Worm (Caenorhabditis elegans) whole organism, young adult: Measurements from ENCODE around the gene F59B10.2.

Experiments used
- C06A6.2 ChIP-seq: fragments of 200-800 bp; sonication (Bioruptor generic); conservative IDR thresholded peaks from 2 replicates; pipeline ENCODE4 v1.3.6; 2022; ENCODE audit warnings: missing genetic modification characterization, missing compliant biosample characterization
- D2030.7 ChIP-seq: fragments of 200-800 bp; sonication (Bioruptor generic); IDR thresholded peaks from 2 replicates; pipeline ENCODE4 v1.3.6; 2022; ENCODE audit warnings: missing genetic modification reagents, missing genetic modification characterization, missing compliant biosample characterization
- F23B12.7 ChIP-seq: sonication (generic microtip); optimal IDR thresholded peaks from 2 replicates; lab custom pipeline; 2017; ENCODE audit warnings: missing genetic modification characterization, mild to moderate bottlenecking, missing compliant biosample characterization, antibody characterized with exemption, moderate library complexity; ENCODE audit not compliant: insufficient read depth
- F52B5.7 ChIP-seq: sonication (generic microtip); optimal IDR thresholded peaks from 2 replicates; lab custom pipeline; 2016; ENCODE audit warnings: mild to moderate bottlenecking, missing genetic modification characterization, missing compliant biosample characterization
- F57A8.1 ChIP-seq: fragments of 200-800 bp; sonication (Bioruptor generic); optimal IDR thresholded peaks from 2 replicates; lab custom pipeline; 2018; ENCODE audit warnings: mild to moderate bottlenecking, missing genetic modification characterization, moderate library complexity, missing compliant biosample characterization
- K11D2.4 ChIP-seq: fragments of 200-800 bp; sonication (Bioruptor generic); IDR thresholded peaks from 2 replicates; pipeline ENCODE4 v1.3.6; 2022; ENCODE audit warnings: missing genetic modification reagents, missing genetic modification characterization, missing compliant biosample characterization
- K12H6.12 ChIP-seq: fragments of 200-800 bp; sonication (Bioruptor generic); optimal IDR thresholded peaks from 2 replicates; lab custom pipeline; 2018; ENCODE audit warnings: mild to moderate bottlenecking, missing genetic modification characterization, missing compliant biosample characterization
- T26A5.8 ChIP-seq: sonication (generic microtip); optimal IDR thresholded peaks from 2 replicates; lab custom pipeline; 2016; ENCODE audit warnings: missing genetic modification characterization, missing compliant biosample characterization
- Y53F4B.3 ChIP-seq: fragments of 200-800 bp; sonication (Bioruptor generic); IDR thresholded peaks from 2 replicates; pipeline ENCODE4 v1.3.6; 2022; ENCODE audit warnings: missing genetic modification reagents, missing genetic modification characterization, missing compliant biosample characterization
- Y56A3A.18 ChIP-seq: fragments of 200-800 bp; sonication (Bioruptor generic); IDR thresholded peaks from 2 replicates; pipeline ENCODE4 v1.3.6; 2022; ENCODE audit warnings: missing genetic modification reagents, missing genetic modification characterization, missing compliant biosample characterization
- Y95B8A.8 ChIP-seq: fragments of 200-800 bp; sonication (Bioruptor generic); IDR thresholded peaks from 2 replicates; pipeline ENCODE4 v1.3.6; 2022; ENCODE audit warnings: missing genetic modification reagents, missing genetic modification characterization, missing compliant biosample characterization
- ZK185.1 ChIP-seq: sonication (generic microtip); optimal IDR thresholded peaks from 2 replicates; lab custom pipeline; 2016; ENCODE audit warnings: mild to moderate bottlenecking, missing genetic modification characterization, missing compliant biosample characterization; ENCODE audit not compliant: poor library complexity, severe bottlenecking
- akir-1 ChIP-seq: fragments of 200-800 bp; sonication (Bioruptor generic); optimal IDR thresholded peaks from 2 replicates; lab custom pipeline; 2018; ENCODE audit warnings: mild to moderate bottlenecking, missing genetic modification characterization, moderate library complexity, missing compliant biosample characterization
- ama-1 ChIP-seq, 3 experiments: fragments of 150-350 bp in 1 of 3; sonication (generic microtip) in 2 of 3; optimal IDR thresholded peaks; 2 replicates each; lab custom pipeline; 2014 to 2018; ENCODE audit warnings: missing biosample characterization in 2 of 3, missing genetic modification characterization in 2 of 3, missing genetic modification reagents in 2 of 3
- aptf-2 ChIP-seq: fragments of 200-800 bp; sonication (Bioruptor generic); conservative IDR thresholded peaks from 2 replicates; pipeline ENCODE4 v1.3.6; 2022; ENCODE audit warnings: missing genetic modification reagents, missing genetic modification characterization, missing compliant biosample characterization
- atf-7 ChIP-seq: sonication (generic microtip); optimal IDR thresholded peaks from 2 replicates; lab custom pipeline; 2017; ENCODE audit warnings: mild to moderate bottlenecking, missing genetic modification characterization, missing compliant biosample characterization
- attf-3 ChIP-seq: fragments of 200-800 bp; sonication (Bioruptor generic); conservative IDR thresholded peaks from 2 replicates; pipeline ENCODE4 v1.3.6; 2022; ENCODE audit warnings: missing genetic modification reagents, missing genetic modification characterization, missing compliant biosample characterization
- ccch-3 ChIP-seq: fragments of 200-800 bp; sonication (Bioruptor generic); optimal IDR thresholded peaks from 2 replicates; lab custom pipeline; 2018; ENCODE audit warnings: mild to moderate bottlenecking, missing genetic modification characterization, missing compliant biosample characterization
- ceh-100 ChIP-seq: fragments of 200-800 bp; sonication (Bioruptor generic); IDR thresholded peaks from 2 replicates; pipeline ENCODE4 v1.3.6; 2022; ENCODE audit warnings: missing genetic modification reagents, missing genetic modification characterization, missing compliant biosample characterization
- ceh-58 ChIP-seq: fragments of 200-800 bp; sonication (Bioruptor generic); IDR thresholded peaks from 2 replicates; pipeline ENCODE4 v1.3.6; 2022; ENCODE audit warnings: missing genetic modification characterization, missing compliant biosample characterization
- ceh-79 ChIP-seq: sonication (generic microtip); optimal IDR thresholded peaks from 2 replicates; lab custom pipeline; 2017; ENCODE audit warnings: mild to moderate bottlenecking, missing genetic modification characterization, missing compliant biosample characterization
- ceh-91 ChIP-seq: fragments of 200-800 bp; sonication (Bioruptor generic); IDR thresholded peaks from 2 replicates; pipeline ENCODE4 v1.3.6; 2022; ENCODE audit warnings: missing genetic modification reagents, missing genetic modification characterization, missing compliant biosample characterization
- die-1 ChIP-seq: sonication (generic microtip); optimal IDR thresholded peaks from 2 replicates; lab custom pipeline; 2016; ENCODE audit warnings: missing genotype, mild to moderate bottlenecking, missing genetic modification characterization, missing compliant biosample characterization
- dpff-1 ChIP-seq: sonication (generic microtip); optimal IDR thresholded peaks from 2 replicates; lab custom pipeline; 2017; ENCODE audit warnings: mild to moderate bottlenecking, missing genetic modification characterization, missing compliant biosample characterization
- egl-18 ChIP-seq: fragments of 200-800 bp; sonication (Bioruptor generic); IDR thresholded peaks from 2 replicates; pipeline ENCODE4 v1.3.6; 2022; ENCODE audit warnings: missing genetic modification reagents, missing genetic modification characterization, missing compliant biosample characterization
- hlh-12 ChIP-seq: sonication (generic microtip); optimal IDR thresholded peaks from 2 replicates; lab custom pipeline; 2016; ENCODE audit warnings: missing genetic modification characterization, missing compliant biosample characterization
- hmg-1.2 ChIP-seq: fragments of 200-800 bp; sonication (Bioruptor generic); IDR thresholded peaks from 2 replicates; pipeline ENCODE4 v1.3.6; 2022; ENCODE audit warnings: missing genetic modification reagents, missing genetic modification characterization, missing compliant biosample characterization
- hmg-20 ChIP-seq: fragments of 200-800 bp; sonication (Bioruptor generic); IDR thresholded peaks from 2 replicates; pipeline ENCODE4 v1.3.6; 2022; ENCODE audit warnings: missing genetic modification reagents, missing genetic modification characterization, missing compliant biosample characterization
- hrde-1 ChIP-seq: sonication (generic microtip); optimal IDR thresholded peaks from 2 replicates; lab custom pipeline; 2016; ENCODE audit warnings: missing genetic modification characterization, mild to moderate bottlenecking, missing compliant biosample characterization, moderate library complexity, missing genotype, missing genetic modification reagents, borderline replicate concordance
- let-526 ChIP-seq: fragments of 200-800 bp; sonication (Bioruptor generic); IDR thresholded peaks from 2 replicates; pipeline ENCODE4 v1.3.6; 2022; ENCODE audit warnings: missing genetic modification reagents, missing genetic modification characterization, missing compliant biosample characterization
- let-607 ChIP-seq, 2 experiments: fragments of 200-800 bp in 1 of 2; sonication (Bioruptor generic) in 1 of 2; sonication (generic microtip) in 1 of 2; optimal IDR thresholded peaks; 2 replicates each; lab custom pipeline; 2016 to 2018; ENCODE audit warnings: mild to moderate bottlenecking in 2 of 2, missing compliant biosample characterization in 2 of 2, missing genetic modification characterization in 2 of 2, moderate library complexity in 2 of 2, missing genotype in 1 of 2
- lin-26 ChIP-seq: fragments of 200-800 bp; sonication (Bioruptor generic); IDR thresholded peaks from 2 replicates; pipeline ENCODE4 v1.3.6; 2022; ENCODE audit warnings: missing genetic modification reagents, missing genetic modification characterization, missing compliant biosample characterization
- lin-35 ChIP-seq, 3 experiments: fragments of 150-350 bp in 2 of 3; sonication (generic microtip) in 1 of 3; optimal IDR thresholded peaks; 2 replicates each; lab custom pipeline; 2014 to 2018; ENCODE audit warnings: missing biosample characterization in 3 of 3, missing genetic modification characterization in 3 of 3, missing genetic modification reagents in 3 of 3
- madf-3 ChIP-seq: fragments of 200-800 bp; sonication (Bioruptor generic); IDR thresholded peaks from 2 replicates; pipeline ENCODE4 v1.3.6; 2022; ENCODE audit warnings: missing genetic modification reagents, missing genetic modification characterization, missing compliant biosample characterization
- mcd-1 ChIP-seq: fragments of 200-800 bp; sonication (Bioruptor generic); IDR thresholded peaks from 2 replicates; pipeline ENCODE4 v1.3.6; 2022; ENCODE audit warnings: missing genetic modification reagents, missing genetic modification characterization, missing compliant biosample characterization
- nfyb-1 ChIP-seq: fragments of 200-800 bp; sonication (Bioruptor generic); IDR thresholded peaks from 2 replicates; pipeline ENCODE4 v1.3.6; 2022; ENCODE audit warnings: missing genetic modification reagents, missing genetic modification characterization, missing compliant biosample characterization
- nhr-90 ChIP-seq: sonication (generic microtip); optimal IDR thresholded peaks from 2 replicates; lab custom pipeline; 2016; ENCODE audit warnings: missing genotype, mild to moderate bottlenecking, missing genetic modification characterization, missing compliant biosample characterization
- sea-2 ChIP-seq: fragments of 200-800 bp; sonication (Bioruptor generic); IDR thresholded peaks from 2 replicates; pipeline ENCODE4 v1.3.6; 2022; ENCODE audit warnings: missing genetic modification characterization, missing compliant biosample characterization
- snpc-1.3 ChIP-seq: sonication (generic microtip); optimal IDR thresholded peaks from 2 replicates; lab custom pipeline; 2017; ENCODE audit warnings: missing genetic modification characterization, mild to moderate bottlenecking, missing compliant biosample characterization, antibody characterized with exemption, moderate library complexity, missing genotype, missing genetic modification reagents; ENCODE audit not compliant: insufficient read depth
- somi-1 ChIP-seq: fragments of 200-800 bp; sonication (Bioruptor generic); optimal IDR thresholded peaks from 2 replicates; lab custom pipeline; 2018; ENCODE audit warnings: mild to moderate bottlenecking, missing genetic modification characterization, missing compliant biosample characterization
- tlf-1 ChIP-seq: fragments of 200-800 bp; sonication (Bioruptor generic); optimal IDR thresholded peaks from 2 replicates; lab custom pipeline; 2018; ENCODE audit warnings: mild to moderate bottlenecking, missing genetic modification characterization, missing compliant biosample characterization
- unc-130 ChIP-seq: sonication (generic microtip); optimal IDR thresholded peaks from 2 replicates; lab custom pipeline; 2016; ENCODE audit warnings: missing genetic modification reagents, missing genetic modification characterization, missing compliant biosample characterization
- xnd-1 ChIP-seq: sonication (generic microtip); optimal IDR thresholded peaks from 2 replicates; lab custom pipeline; 2016; ENCODE audit warnings: missing genotype, missing genetic modification reagents, missing genetic modification characterization, missing compliant biosample characterization
- zim-3 ChIP-seq: sonication (generic microtip); optimal IDR thresholded peaks from 2 replicates; lab custom pipeline; 2017; ENCODE audit warnings: mild to moderate bottlenecking, missing genetic modification characterization, moderate library complexity, missing compliant biosample characterization
- ztf-22 ChIP-seq: fragments of 200-800 bp; sonication (Bioruptor generic); optimal IDR thresholded peaks from 2 replicates; lab custom pipeline; 2018; ENCODE audit warnings: mild to moderate bottlenecking, missing genetic modification characterization, moderate library complexity, missing compliant biosample characterization
- ztf-25 ChIP-seq: fragments of 200-800 bp; sonication (Bioruptor generic); IDR thresholded peaks from 2 replicates; pipeline ENCODE4 v1.3.6; 2022; ENCODE audit warnings: missing genetic modification reagents, missing genetic modification characterization, missing compliant biosample characterization
- ztf-26 ChIP-seq: sonication (generic microtip); optimal IDR thresholded peaks from 2 replicates; lab custom pipeline; 2017; ENCODE audit warnings: missing genetic modification characterization, missing compliant biosample characterization

Gene F59B10.2

DNA sequence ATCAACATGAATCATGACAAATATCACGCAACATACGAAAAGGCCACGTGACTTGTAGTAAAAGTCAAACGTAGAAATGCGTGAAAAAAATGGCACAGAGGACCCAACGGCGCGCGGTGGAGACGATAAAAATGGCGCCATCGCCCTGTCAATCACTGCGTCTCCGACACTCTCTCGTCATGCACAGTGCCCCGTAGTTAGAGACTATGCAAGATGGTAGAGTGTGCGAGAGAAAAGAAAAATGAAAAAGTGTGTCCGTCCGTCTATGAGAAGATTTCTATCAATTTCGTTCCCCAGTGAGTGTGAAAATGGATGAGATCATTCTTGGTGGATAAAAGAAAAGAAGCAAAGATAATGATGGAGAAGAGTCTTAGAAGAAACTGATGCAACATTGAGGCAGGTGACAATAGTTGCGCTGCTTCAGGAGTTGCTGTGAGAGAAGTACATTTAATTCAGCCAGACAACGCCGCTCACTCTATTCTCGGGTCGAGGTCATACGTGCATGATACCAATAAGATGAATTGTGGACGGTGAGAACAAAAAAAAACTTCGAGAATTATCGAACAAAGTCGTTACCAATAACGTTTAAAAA lies 45.9 kb upstream of the F59B10.2 start (continued):
- 0 out of 2 replicates have a peak, but pooled peaks have one; percentile 38 for TF ChIP-seq aptf-2 (GFP tag; lab: Robert Waterston, UW)
- no peak for TF ChIP-seq Y53F4B.3 (GFP tag; lab: Robert Waterston, UW)
- TF ChIP-seq die-1 (tag; lab: Kevin White, UChicago): no peak
- peak; percentile 30 for TF ChIP-seq atf-7 (tag; lab: Kevin White, UChicago)
- no peak for TF ChIP-seq dpff-1 (tag; lab: Kevin White, UChicago)
- no peak for TF ChIP-seq snpc-1.3 (tag; lab: Kevin White, UChicago)
- TF ChIP-seq xnd-1: no peak
- no peak for TF ChIP-seq ceh-91
- TF ChIP-seq ztf-26 (tag; lab: Kevin White, UChicago): peak; percentile 84
- no peak for TF ChIP-seq akir-1
- TF ChIP-seq egl-18 (GFP tag; lab: Robert Waterston, UW): no peak
- TF ChIP-seq F57A8.1 (GFP tag; lab: Kevin White, UChicago): no peak
- peak in 1 of 2 experiments; percentile 19 for TF ChIP-seq let-607 (tag; optimal IDR thresholded peaks at IDR 0.05; lab: Kevin White, UChicago)
- TF ChIP-seq lin-35 (GFP tag; optimal IDR thresholded peaks at IDR 0.05; lab: Kevin White, UChicago): no peak
- peak; percentile 59 for TF ChIP-seq tlf-1
- TF ChIP-seq D2030.7: no peak
- no peak for TF ChIP-seq attf-3 (GFP tag; lab: Robert Waterston, UW)
- no peak for TF ChIP-seq sea-2 (GFP tag; lab: Robert Waterston, UW)
- TF ChIP-seq ccch-3: no peak
- TF ChIP-seq ama-1 (optimal IDR thresholded peaks at IDR 0.05; lab: Kevin White, UChicago): peak; percentile 79
- TF ChIP-seq ama-1 (GFP tag; optimal IDR thresholded peaks at IDR 0.05; lab: Kevin White, UChicago): no peak
- peak; percentile 55 for TF ChIP-seq nhr-90 (tag; lab: Kevin White, UChicago)
- TF ChIP-seq somi-1 (GFP tag; lab: Kevin White, UChicago): peak; percentile 31
- TF ChIP-seq C06A6.2 (GFP tag; lab: Robert Waterston, UW): no peak; the same call in 1 of the 2 replicates
- TF ChIP-seq Y95B8A.8: 0 out of 2 replicates have a peak, but pooled peaks have one; percentile 36
- peak; percentile 67; the same call in 1 of the 2 replicates for TF ChIP-seq nfyb-1
- no peak for TF ChIP-seq T26A5.8
- no peak for TF ChIP-seq ztf-22 (GFP tag; lab: Kevin White, UChicago)
- TF ChIP-seq hrde-1: no peak
- TF ChIP-seq hlh-12: no peak
- peak; percentile 16 for TF ChIP-seq K12H6.12 (tag; lab: Kevin White, UChicago)
- TF ChIP-seq zim-3 (tag; lab: Kevin White, UChicago): no peak
- 0 out of 2 replicates have a peak, but pooled peaks have one; percentile 37 for TF ChIP-seq lin-26 (GFP tag; lab: Robert Waterston, UW)
- 0 out of 2 replicates have a peak, but pooled peaks have one; percentile 19 for TF ChIP-seq let-526 (GFP tag; lab: Robert Waterston, UW)
- no peak for TF ChIP-seq ceh-100 (GFP tag; lab: Robert Waterston, UW)
- no peak for TF ChIP-seq ZK185.1 (tag; lab: Kevin White, UChicago)
- TF ChIP-seq ztf-25 (GFP tag; lab: Robert Waterston, UW): no peak
- no peak for TF ChIP-seq hmg-20
- peak; percentile 17; the same call in 1 of the 2 replicates for TF ChIP-seq K11D2.4
- no peak for TF ChIP-seq F52B5.7 (tag; lab: Kevin White, UChicago)
- 0 out of 2 replicates have a peak, but pooled peaks have one; percentile 9 for TF ChIP-seq Y56A3A.18 (GFP tag; lab: Robert Waterston, UW)
- TF ChIP-seq mcd-1: peak; percentile 53
- TF ChIP-seq ceh-79: no peak
- no peak for TF ChIP-seq ceh-58
- no peak for TF ChIP-seq F23B12.7
- no peak for TF ChIP-seq unc-130
- TF ChIP-seq hmg-1.2 (GFP tag; lab: Robert Waterston, UW): peak; percentile 52; the same call in 1 of the 2 replicates
- TF ChIP-seq madf-3 (GFP tag; lab: Robert Waterston, UW): no peak
